Worm (Caenorhabditis elegans) whole organism, early embryonic: Measurements from ENCODE around the gene C34F11.8.

Experiments used
- F13C5.2 ChIP-seq: sonication (generic microtip); optimal IDR thresholded peaks from 2 replicates; lab custom pipeline; 2017; ENCODE audit warnings: mild to moderate bottlenecking, missing genetic modification characterization, inconsistent platforms, missing compliant biosample characterization
- flt-1 ChIP-seq: fragments of 200-800 bp; sonication (Bioruptor generic); IDR thresholded peaks from 2 replicates; pipeline ENCODE4 v1.3.6; 2022; ENCODE audit warnings: missing genetic modification characterization, missing compliant biosample characterization

- TF ChIP-seq F13C5.2 (tag; lab: Kevin White, UChicago) (no peak), flt-1 (GFP tag; lab: Robert Waterston, UW) (no peak)
Measured at ce11 chrII:5170932-5171331, 39.8 kb downstream of the C34F11.8 start, which contains the start of gene srb-1.
